Fruit fly (Drosophila melanogaster): ENCODE data around the gene Dpck.

Gene Dpck

DNA sequence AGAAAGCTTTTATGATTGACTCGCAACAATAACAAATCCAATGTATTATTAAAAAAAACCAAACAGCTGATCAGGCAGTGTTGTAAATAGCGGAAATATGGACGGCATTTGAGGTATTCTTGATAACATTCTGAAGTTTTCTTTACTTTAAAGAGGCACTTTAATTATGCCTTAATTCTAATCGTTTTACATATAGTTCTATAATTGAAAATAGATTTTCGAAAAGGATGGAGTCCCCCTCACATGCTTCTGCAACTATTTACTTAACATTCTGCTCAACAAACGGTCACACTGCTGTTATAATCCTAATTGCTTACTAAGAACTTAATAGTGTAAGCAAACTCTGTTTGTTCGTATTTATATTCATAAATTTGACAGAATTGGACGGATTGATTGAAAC lies 46.0 kb downstream of the Dpck start, which contains the start of gene CG10068 (continued):
- TF ChIP-seq salm (tag; optimal IDR thresholded peaks at IDR 0.05) (peak; percentile 75), CG7839 (tag; optimal IDR thresholded peaks at IDR 0.05) (peak; percentile 88), CG8281 (tag; optimal IDR thresholded peaks at IDR 0.05) (peak; percentile 63), luna (GFP tag; optimal IDR thresholded peaks at IDR 0.05) (peak; percentile 52), Vsx1 (GFP tag; optimal IDR thresholded peaks at IDR 0.05) (peak; percentile 72), slp2 (GFP tag; optimal IDR thresholded peaks at IDR 0.05) (peak; percentile 86), ash1 (GFP tag; optimal IDR thresholded peaks at IDR 0.05) (no peak), CG15269 (tag; optimal IDR thresholded peaks at IDR 0.05) (peak; percentile 88), gsb (GFP tag; IDR thresholded peaks at IDR 0.05) (peak; percentile 76), jing (GFP tag; optimal IDR thresholded peaks at IDR 0.05) (peak; percentile 72), pnt (GFP tag; optimal IDR thresholded peaks at IDR 0.05) (peak; percentile 72), fd96Cb (tag; optimal IDR thresholded peaks at IDR 0.05) (peak; percentile 88), CG10565 (GFP tag; optimal IDR thresholded peaks at IDR 0.05) (peak; percentile 69), Stat92E (GFP tag; optimal IDR thresholded peaks at IDR 0.05) (peak in 1 of 3 experiments; percentile 56), kah (GFP tag; optimal IDR thresholded peaks at IDR 0.05) (peak; percentile 74), CG10431 (GFP tag; optimal IDR thresholded peaks at IDR 0.05) (peak; percentile 30), CG9876 (GFP tag; optimal IDR thresholded peaks at IDR 0.05) (peak; percentile 72), chinmo (GFP tag; IDR thresholded peaks at IDR 0.05; ENCODE audit: partially characterized antibody) (no peak), Max (GFP tag; optimal IDR thresholded peaks at IDR 0.05) (peak; percentile 91), HLHmδ (GFP tag; optimal IDR thresholded peaks at IDR 0.05) (no peak), bigmax (GFP tag; optimal IDR thresholded peaks at IDR 0.05) (peak; percentile 18), Deaf1 (tag; optimal IDR thresholded peaks at IDR 0.05) (peak; percentile 55), Mad (GFP tag; optimal IDR thresholded peaks at IDR 0.05) (peak; percentile 83), rib (GFP tag; IDR thresholded peaks at IDR 0.05) (peak; percentile 64; the same call in 1 of the 2 replicates), ssp (GFP tag; IDR thresholded peaks at IDR 0.05) (peak; percentile 70), Trl (optimal IDR thresholded peaks at IDR 0.05) (no peak), Trl (GFP tag; optimal IDR thresholded peaks at IDR 0.05) (peak; percentile 92), vfl (GFP tag; optimal IDR thresholded peaks at IDR 0.05) (peak; percentile 72), D19A (tag; optimal IDR thresholded peaks at IDR 0.05) (peak; percentile 83), sisA (GFP tag; IDR thresholded peaks at IDR 0.05) (peak; percentile 78), CG10959 (GFP tag; IDR thresholded peaks at IDR 0.05) (peak; percentile 90), amos (GFP tag; IDR thresholded peaks at IDR 0.05; ENCODE audit: partially characterized antibody) (no peak), stwl (tag; optimal IDR thresholded peaks at IDR 0.05) (peak; percentile 98), twi (tag; optimal IDR thresholded peaks at IDR 0.05) (peak; percentile 66), aop (GFP tag; IDR thresholded peaks at IDR 0.05) (0 out of 2 replicates have a peak, but pooled peaks have one; percentile 79), Sox100B (GFP tag; optimal IDR thresholded peaks at IDR 0.05) (peak; percentile 79), cwo (GFP tag; optimal IDR thresholded peaks at IDR 0.05) (peak; percentile 83), BEAF-32 (GFP tag; optimal IDR thresholded peaks at IDR 0.05) (peak; percentile 44), CG3163 (GFP tag; optimal IDR thresholded peaks at IDR 0.05) (peak; percentile 71), peb (GFP tag; IDR thresholded peaks at IDR 0.05) (peak; percentile 76), CG32767 (GFP tag; IDR thresholded peaks at IDR 0.05) (peak; percentile 81), CG16815 (GFP tag; optimal IDR thresholded peaks at IDR 0.05) (peak; percentile 77), CG11456 (GFP tag; IDR thresholded peaks at IDR 0.05) (peak; percentile 88), B-H1 (GFP tag; IDR thresholded peaks at IDR 0.05) (peak; percentile 86), GATAe (GFP tag; conservative IDR thresholded peaks at IDR 0.05) (no peak; the same call in 1 of the 2 replicates), CG32772 (GFP tag; IDR thresholded peaks at IDR 0.05) (peak; percentile 88), abd-A (tag; optimal IDR thresholded peaks at IDR 0.05) (peak; percentile 90), cas (GFP tag; IDR thresholded peaks at IDR 0.05) (peak; percentile 65), crol (GFP tag; IDR thresholded peaks at IDR 0.05) (peak; percentile 45; the same call in 1 of the 2 replicates), CG9727 (GFP tag; optimal IDR thresholded peaks at IDR 0.05) (peak; percentile 92), Nf-YA (GFP tag; IDR thresholded peaks at IDR 0.05) (peak; percentile 89)

Data from whole organism, embryonic.